Fruit fly (Drosophila melanogaster): ENCODE data around the gene ZC3H3.

ZC3H3 gene

DNA sequence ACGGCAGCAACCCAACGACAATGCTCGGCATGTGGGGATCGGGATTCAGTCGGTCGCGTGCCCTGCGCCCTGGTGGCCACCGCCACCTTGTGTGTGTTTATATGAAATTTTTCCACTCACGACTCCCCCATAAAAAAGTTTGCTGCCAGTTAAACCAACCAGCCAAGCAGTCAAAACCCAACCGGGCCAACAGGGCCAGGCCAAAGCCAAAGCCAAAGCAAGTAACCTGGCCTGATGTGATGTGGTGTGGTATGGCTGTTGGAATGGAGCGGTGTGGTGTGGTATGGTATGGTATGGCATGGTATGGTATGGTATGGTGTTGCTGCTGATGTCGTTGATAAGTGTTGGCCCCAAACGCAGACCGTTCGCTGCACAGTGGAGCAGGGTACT, 50.0 kb downstream of the ZC3H3 start (continued):
- no peak for TF ChIP-seq ind (GFP tag; optimal IDR thresholded peaks at IDR 0.05)
- no peak for TF ChIP-seq klu (GFP tag; IDR thresholded peaks at IDR 0.05)
- no peak for TF ChIP-seq Fer3 (tag; optimal IDR thresholded peaks at IDR 0.05)
- no peak for TF ChIP-seq fru (optimal IDR thresholded peaks at IDR 0.05)
- peak; percentile 49; the same call in 1 of the 2 replicates for TF ChIP-seq CG4360 (GFP tag; IDR thresholded peaks at IDR 0.05)
- TF ChIP-seq CG6272 (GFP tag; IDR thresholded peaks at IDR 0.05), result 0 out of 2 replicates have a peak, but pooled peaks have one; percentile 21
- TF ChIP-seq usp (GFP tag; optimal IDR thresholded peaks at IDR 0.05), result no peak
- TF ChIP-seq mam (GFP tag; optimal IDR thresholded peaks at IDR 0.05), result no peak
- TF ChIP-seq ci (GFP tag; IDR thresholded peaks at IDR 0.05), result peak; percentile 24; the same call in 1 of the 3 replicates
- TF ChIP-seq CG1792 (GFP tag; optimal IDR thresholded peaks at IDR 0.05), result no peak
- TF ChIP-seq ken (GFP tag; IDR thresholded peaks at IDR 0.05), result peak; percentile 36; the same call in 1 of the 3 replicates
- no peak for TF ChIP-seq Awh (GFP tag; IDR thresholded peaks at IDR 0.05)
- no peak for TF ChIP-seq CG3995 (GFP tag; optimal IDR thresholded peaks at IDR 0.05)
- peak; percentile 25 for TF ChIP-seq Hey (tag; optimal IDR thresholded peaks at IDR 0.05)
- TF ChIP-seq insv (GFP tag; optimal IDR thresholded peaks at IDR 0.05), result no peak
- no peak for TF ChIP-seq ems (GFP tag; optimal IDR thresholded peaks at IDR 0.05)
- TF ChIP-seq zfh1 (GFP tag; IDR thresholded peaks at IDR 0.05), result no peak
- no peak for TF ChIP-seq CG1233 (GFP tag; optimal IDR thresholded peaks at IDR 0.05)
- peak; percentile 41; the same call in 1 of the 4 replicates for TF ChIP-seq chinmo (GFP tag; IDR thresholded peaks at IDR 0.05; ENCODE audit: partially characterized antibody)
- no peak for TF ChIP-seq Side (GFP tag; optimal IDR thresholded peaks at IDR 0.05)
- no peak for TF ChIP-seq HmgZ (tag; optimal IDR thresholded peaks at IDR 0.05)
- TF ChIP-seq CG32532 (GFP tag; IDR thresholded peaks at IDR 0.05), result no peak
- no peak for TF ChIP-seq tap (tag; optimal IDR thresholded peaks at IDR 0.05)
- peak; percentile 6 for TF ChIP-seq CG12071 (GFP tag; optimal IDR thresholded peaks at IDR 0.05)
- TF ChIP-seq CG13894 (tag; optimal IDR thresholded peaks at IDR 0.05), result peak; percentile 65
- TF ChIP-seq CG17802 (tag; optimal IDR thresholded peaks at IDR 0.05), result peak; percentile 46
- TF ChIP-seq Atf-2 (GFP tag; optimal IDR thresholded peaks at IDR 0.05), result no peak
- peak; percentile 98 for TF ChIP-seq CG5180 (GFP tag; optimal IDR thresholded peaks at IDR 0.05)
- TF ChIP-seq E2f2 (GFP tag; IDR thresholded peaks at IDR 0.05), result no peak
- no peak for TF ChIP-seq CG11696 (GFP tag; IDR thresholded peaks at IDR 0.05)
- peak; percentile 58; the same call in 1 of the 2 replicates for TF ChIP-seq Atf6 (GFP tag; IDR thresholded peaks at IDR 0.05)
- TF ChIP-seq tna (GFP tag; IDR thresholded peaks at IDR 0.05; ENCODE audit: partially characterized antibody), result no peak
- no peak for TF ChIP-seq odd (GFP tag; optimal IDR thresholded peaks at IDR 0.05)
- TF ChIP-seq kah (GFP tag; optimal IDR thresholded peaks at IDR 0.05), result peak; percentile 23
- 0 out of 3 replicates have a peak, but pooled peaks have one; percentile 16 for TF ChIP-seq CG34224 (GFP tag; IDR thresholded peaks at IDR 0.05; ENCODE audit: partially characterized antibody)
- TF ChIP-seq cato (GFP tag; optimal IDR thresholded peaks at IDR 0.05; ENCODE audit: borderline replicate concordance), result no peak
- TF ChIP-seq Ets65A (GFP tag), result no peak
- TF ChIP-seq dimm (GFP tag; IDR thresholded peaks at IDR 0.05), result no peak
- TF ChIP-seq CG4328 (GFP tag; optimal IDR thresholded peaks at IDR 0.05), result no peak
- peak; percentile 63; the same call in 1 of the 2 replicates for TF ChIP-seq NFAT (GFP tag; IDR thresholded peaks at IDR 0.05)
- TF ChIP-seq CG7745 (tag; optimal IDR thresholded peaks at IDR 0.05), result no peak
- TF ChIP-seq esg (GFP tag; conservative IDR thresholded peaks at IDR 0.05), result 0 out of 2 replicates have a peak, but pooled peaks have one; percentile 12
- TF ChIP-seq CG13287 (GFP tag; IDR thresholded peaks at IDR 0.05; ENCODE audit: partially characterized antibody), result peak; percentile 23; the same call in 1 of the 2 replicates
- no peak for TF ChIP-seq slp2 (GFP tag; optimal IDR thresholded peaks at IDR 0.05)
- 0 out of 3 replicates have a peak, but pooled peaks have one; percentile 33 for TF ChIP-seq zen2 (GFP tag; IDR thresholded peaks at IDR 0.05; ENCODE audit: partially characterized antibody)
- TF ChIP-seq CG12769 (tag; optimal IDR thresholded peaks at IDR 0.05), result no peak
- peak; percentile 23 for TF ChIP-seq sug (tag; optimal IDR thresholded peaks at IDR 0.05)
- peak; percentile 7; the same call in 1 of the 2 replicates for TF ChIP-seq bbx (GFP tag; IDR thresholded peaks at IDR 0.05; ENCODE audit: partially characterized antibody)
- TF ChIP-seq chm (GFP tag; IDR thresholded peaks at IDR 0.05), result peak; percentile 59; the same call in 1 of the 2 replicates
- no peak for TF ChIP-seq CG2712 (tag; optimal IDR thresholded peaks at IDR 0.05)
- TF ChIP-seq Camta (GFP tag; optimal IDR thresholded peaks at IDR 0.05), result no peak
